Fruit fly (Drosophila melanogaster) Kc167 (cell line): Measurements from ENCODE around the gene Rbp1.

Source experiments
- Myc ChIP-seq: fragments of >200 bp; optimal IDR thresholded peaks from 2 replicates; lab custom pipeline; 2017; ENCODE audit warnings: missing external identifiers
- Sin3A ChIP-seq: fragments of >200 bp; optimal IDR thresholded peaks from 2 replicates; lab custom pipeline; 2018; ENCODE audit warnings: missing external identifiers
- h ChIP-seq: fragments of >200 bp; optimal IDR thresholded peaks from 3 replicates; lab custom pipeline; 2018; ENCODE audit warnings: missing external identifiers
- insv ChIP-seq: fragments of >200 bp; optimal IDR thresholded peaks from 3 replicates; lab custom pipeline; 2018; ENCODE audit warnings: missing external identifiers
- psq ChIP-seq: fragments of >200 bp; optimal IDR thresholded peaks from 2 replicates; lab custom pipeline; 2017; ENCODE audit warnings: missing external identifiers
- ttk ChIP-seq: sonication (Bioruptor generic); optimal IDR thresholded peaks from 2 replicates; lab custom pipeline; 2017; ENCODE audit warnings: missing external identifiers

The Rbp1 gene

dm6 chr3R:10778151-10778550 is 6.0 kb upstream of the Rbp1 start:
- TF ChIP-seq Sin3A (no peak), ttk (lab: Kevin White, UChicago) (no peak), Myc (lab: Kevin White, UChicago) (no peak), psq (lab: Kevin White, UChicago) (no peak), insv (lab: Kevin White, UChicago) (no peak), h (lab: Kevin White, UChicago) (no peak)

DNA sequence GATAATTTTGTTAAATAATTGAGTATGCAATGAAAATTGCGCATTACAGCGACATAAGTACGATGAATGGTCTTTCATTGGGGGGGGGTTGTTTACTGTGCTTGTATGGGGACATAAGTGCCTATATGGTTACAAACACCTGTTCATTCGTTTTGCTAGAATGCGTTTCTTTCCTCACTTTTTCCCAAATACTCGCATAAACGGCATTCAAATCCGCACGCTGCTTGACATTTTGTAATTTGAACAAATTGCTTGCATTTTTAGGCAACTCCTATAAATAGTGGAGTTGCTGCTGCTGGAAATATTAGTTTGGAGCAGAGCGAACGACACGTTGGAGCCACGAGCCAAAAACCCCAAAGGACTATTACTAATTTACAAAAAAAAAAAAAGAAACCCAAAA is 4.9 kb upstream of the Rbp1 start, which contains the start of gene Desi:
Desi (plus strand) TSS at position 301 of the 400 bp plus-strand sequence.
- no peak for TF ChIP-seq insv (lab: Kevin White, UChicago)
- TF ChIP-seq Myc (lab: Kevin White, UChicago) = no peak
- TF ChIP-seq psq (lab: Kevin White, UChicago) = no peak
- no peak for TF ChIP-seq ttk (lab: Kevin White, UChicago)
- no peak for TF ChIP-seq h (lab: Kevin White, UChicago)
- TF ChIP-seq Sin3A = no peak

DNA sequence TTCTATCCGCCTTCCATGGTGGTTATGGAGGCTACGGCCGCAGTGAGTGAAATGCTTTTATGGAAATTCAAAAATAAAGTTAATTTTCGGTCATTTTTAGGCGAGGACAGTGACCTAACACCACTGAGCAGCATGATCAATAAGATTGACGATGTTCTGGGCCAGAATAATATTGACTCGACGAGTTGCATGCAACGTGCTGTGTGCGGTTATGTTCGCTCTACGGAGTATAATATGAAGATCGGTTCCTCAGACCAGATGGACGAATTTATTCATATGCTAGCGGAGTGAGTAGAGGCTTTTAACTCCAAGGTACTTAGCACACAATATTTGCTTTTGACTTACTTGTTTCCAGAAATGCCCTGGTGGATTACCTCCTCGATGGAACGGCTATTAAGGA is 4.0 kb upstream of the Rbp1 start:
- no peak for TF ChIP-seq h (lab: Kevin White, UChicago)
- no peak for TF ChIP-seq psq (lab: Kevin White, UChicago)
- TF ChIP-seq insv (lab: Kevin White, UChicago) = no peak
- TF ChIP-seq Sin3A = no peak
- no peak for TF ChIP-seq Myc (lab: Kevin White, UChicago)
- TF ChIP-seq ttk (lab: Kevin White, UChicago) = no peak

dm6 chr3R:10782167-10782566 is 2.0 kb upstream of the Rbp1 start, which contains the start of gene CG42633:
Gene CG42633, minus strand, starts transcription at chr3R:10782267.
- no peak for TF ChIP-seq Myc (lab: Kevin White, UChicago)
- no peak for TF ChIP-seq insv (lab: Kevin White, UChicago)
- TF ChIP-seq ttk (lab: Kevin White, UChicago) = no peak
- TF ChIP-seq Sin3A = no peak
- TF ChIP-seq psq (lab: Kevin White, UChicago) = no peak
- TF ChIP-seq h (lab: Kevin White, UChicago) = no peak

DNA sequence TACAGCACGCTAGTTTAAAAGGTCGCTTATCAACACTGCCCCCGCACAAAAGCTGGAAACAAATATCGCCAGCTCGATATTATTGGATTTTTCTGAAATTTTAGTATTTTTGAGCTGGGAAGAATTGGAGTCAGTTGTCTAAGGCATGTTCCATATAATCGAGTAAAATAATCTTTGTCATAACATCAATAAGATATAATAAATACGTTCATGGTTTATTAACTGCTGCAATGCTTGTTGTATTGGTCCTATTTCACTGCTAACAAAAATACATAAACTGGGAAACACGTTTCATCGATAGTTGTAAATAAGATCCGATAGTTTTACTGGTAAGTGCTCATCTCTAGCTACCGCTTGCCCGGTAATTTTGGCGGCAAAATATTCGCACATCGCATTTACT is 4.0 kb downstream of the Rbp1 start, which contains the start of the genes Art1 and Mcm5:
Art1 (minus strand) TSS at position 41 of the 400 bp plus-strand sequence.
Mcm5 (plus strand) TSS at position 339 of the 400 bp plus-strand sequence.
- TF ChIP-seq Sin3A (no peak), ttk (lab: Kevin White, UChicago) (no peak), psq (lab: Kevin White, UChicago) (no peak), h (lab: Kevin White, UChicago) (no peak), Myc (lab: Kevin White, UChicago) (no peak)

DNA sequence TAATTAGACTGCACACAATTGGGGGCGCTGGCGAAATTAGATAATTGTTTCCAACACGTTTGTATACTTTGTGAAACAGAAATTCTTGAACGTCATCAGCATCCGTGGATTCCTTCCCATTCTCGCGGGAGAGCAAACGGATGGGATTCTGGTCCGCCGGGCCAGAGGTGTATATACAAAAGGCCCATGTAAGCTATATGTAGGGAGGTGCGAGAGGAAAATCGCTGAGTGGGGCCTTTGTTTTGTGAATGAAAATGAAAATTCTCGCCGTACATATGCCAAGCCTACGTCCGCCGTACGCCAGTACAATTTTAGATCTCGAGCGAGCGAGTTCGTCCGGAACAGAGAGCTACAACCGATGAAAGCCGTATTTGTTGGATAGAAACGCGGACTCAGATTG is 8.4 kb downstream of the Rbp1 start, which contains the start of gene CG14687:
CG14687 (plus strand) TSS at position 301 of the 400 bp plus-strand sequence.
- TF ChIP-seq psq (lab: Kevin White, UChicago) (no peak), insv (lab: Kevin White, UChicago) (no peak), Sin3A (no peak), Myc (lab: Kevin White, UChicago) (no peak), ttk (lab: Kevin White, UChicago) (no peak), h (lab: Kevin White, UChicago) (no peak)

- TF ChIP-seq h (lab: Kevin White, UChicago) (no peak), psq (lab: Kevin White, UChicago) (no peak), Sin3A (no peak), insv (lab: Kevin White, UChicago) (no peak), Myc (lab: Kevin White, UChicago) (no peak), ttk (lab: Kevin White, UChicago) (no peak)
These were observed 19.7 kb downstream of the Rbp1 start, which contains the start of gene CG14692 for dm6 chr3R:10803855-10804254. Gene CG14692, minus strand, starts transcription at chr3R:10803955.

DNA sequence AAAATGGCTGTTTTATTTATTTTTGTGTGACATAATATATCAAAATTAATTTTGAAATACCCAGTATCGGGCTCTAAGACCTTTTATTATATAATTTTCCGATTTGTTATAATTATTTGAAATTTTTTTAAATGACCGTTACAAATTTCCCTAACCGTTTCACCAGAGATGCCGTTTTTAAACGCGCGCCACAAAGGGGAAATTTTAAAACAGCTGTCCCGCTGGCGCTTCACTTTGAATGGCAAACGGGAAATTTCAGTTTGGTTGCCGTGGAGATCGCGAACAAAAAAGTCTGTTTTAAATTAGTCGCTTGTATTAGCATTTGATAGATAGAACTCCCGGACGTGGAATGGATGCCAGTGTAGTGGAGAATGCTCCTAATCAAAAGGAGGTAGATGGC is 30.8 kb downstream of the Rbp1 start, which contains the start of the genes CG14693 and TTLL15:
CG14693 (minus strand) TSS at position 16 of the 400 bp plus-strand sequence.
TTLL15 (plus strand) TSS at position 257 of the 400 bp plus-strand sequence.
- no peak for TF ChIP-seq Sin3A

DNA sequence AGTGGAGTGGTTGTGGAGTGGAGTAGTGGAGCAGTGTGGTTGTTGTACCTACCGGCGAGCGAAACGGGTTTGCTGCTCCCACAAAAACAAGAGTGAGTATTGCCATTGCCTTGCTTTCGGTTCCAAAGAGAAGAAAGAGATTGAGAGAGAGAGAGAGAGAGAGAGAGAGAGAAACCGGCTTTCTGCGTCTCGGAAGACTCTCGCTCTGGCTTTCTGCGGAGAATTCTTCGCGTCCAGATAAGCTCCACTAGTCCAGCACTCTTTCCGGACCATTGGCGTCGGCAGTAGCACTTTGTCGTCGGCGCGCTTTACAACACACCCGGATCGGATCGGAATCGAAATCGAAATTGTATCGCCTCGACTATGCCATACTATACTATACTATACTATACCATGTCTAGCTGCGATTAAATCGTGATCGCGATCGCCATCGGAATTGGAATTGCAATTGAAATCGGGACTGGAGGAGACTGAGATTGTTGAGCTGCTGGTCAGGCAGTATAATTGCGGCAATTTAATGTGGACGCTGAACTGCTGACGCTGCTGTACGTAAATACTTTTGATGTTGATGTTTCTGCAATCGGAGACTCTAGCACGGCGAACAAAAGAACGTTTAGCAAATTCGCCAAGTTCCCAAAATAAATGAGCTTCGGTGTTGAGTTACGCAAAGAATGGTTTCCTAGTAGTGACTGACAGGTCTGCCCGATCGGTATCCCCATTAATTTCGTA is 42.8 kb downstream of the Rbp1 start, which contains the start of gene Cad86C:
Cad86C (plus strand) TSS at position 284 of the 729 bp plus-strand sequence.
- no peak for TF ChIP-seq psq (lab: Kevin White, UChicago)
- TF ChIP-seq insv (lab: Kevin White, UChicago) = no peak
- no peak for TF ChIP-seq Myc (lab: Kevin White, UChicago)
- TF ChIP-seq Sin3A = no peak
- no peak for TF ChIP-seq h (lab: Kevin White, UChicago)
- no peak for TF ChIP-seq ttk (lab: Kevin White, UChicago)

DNA sequence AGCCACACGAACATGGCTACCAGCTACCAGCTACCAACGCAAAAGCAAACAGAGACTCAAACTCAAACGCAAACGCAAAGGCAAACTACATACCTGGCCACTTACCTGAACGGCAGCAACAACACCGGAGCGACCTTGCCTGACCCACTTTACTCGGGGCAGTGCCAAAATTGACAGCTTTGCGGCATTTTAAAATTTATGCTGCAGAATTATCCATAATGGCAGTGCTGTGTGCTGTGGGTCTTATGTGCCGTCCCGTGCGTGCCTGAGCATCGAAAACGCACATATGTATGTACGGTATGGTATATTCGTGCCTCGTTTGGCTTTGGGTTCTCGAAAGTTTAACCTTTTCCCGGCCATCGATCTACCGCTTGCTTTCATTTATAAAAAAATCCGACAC is 44.5 kb downstream of the Rbp1 start:
- TF ChIP-seq Myc (lab: Kevin White, UChicago) = no peak

- TF ChIP-seq h (lab: Kevin White, UChicago) (no peak), Myc (lab: Kevin White, UChicago) (no peak), ttk (lab: Kevin White, UChicago) (no peak), Sin3A (no peak), insv (lab: Kevin White, UChicago) (no peak), psq (lab: Kevin White, UChicago) (no peak)
These were observed 45.6 kb downstream of the Rbp1 start for dm6 chr3R:10829746-10830145.

DNA sequence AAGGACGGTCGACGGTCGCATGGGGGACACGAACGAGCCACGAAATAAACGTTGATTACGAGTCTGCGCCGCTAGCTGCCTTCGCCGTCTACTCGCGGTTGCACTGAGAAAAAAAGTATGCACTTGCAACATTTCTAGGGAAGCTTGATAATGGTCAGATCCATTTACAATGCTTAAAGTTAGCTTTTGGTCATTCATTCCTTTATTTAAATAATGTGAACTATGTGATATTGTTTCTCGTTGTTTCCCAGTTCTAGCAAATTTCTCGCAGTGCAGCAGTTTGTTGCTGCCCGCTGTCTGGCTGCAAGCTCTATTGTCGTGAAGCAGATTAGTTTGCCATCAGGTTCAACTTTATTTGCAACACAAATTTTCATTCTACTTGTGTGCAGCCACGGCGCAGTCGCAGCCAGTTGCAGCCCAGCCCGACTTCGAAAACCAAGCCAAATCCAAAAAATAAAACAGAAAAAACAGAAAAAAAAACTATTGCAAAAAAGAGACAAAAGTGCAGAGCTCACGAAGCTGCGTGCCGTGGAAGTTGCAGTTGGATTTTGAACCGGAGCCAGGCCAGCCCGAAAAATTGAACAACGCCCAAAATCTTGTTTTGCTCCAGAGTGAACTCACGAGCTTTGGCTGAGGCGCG is 48.5 kb downstream of the Rbp1 start:
- no peak for TF ChIP-seq h (lab: Kevin White, UChicago)
- no peak for TF ChIP-seq Sin3A
- TF ChIP-seq psq (lab: Kevin White, UChicago) = no peak
- no peak for TF ChIP-seq Myc (lab: Kevin White, UChicago)
- TF ChIP-seq insv (lab: Kevin White, UChicago) = no peak
- no peak for TF ChIP-seq ttk (lab: Kevin White, UChicago)
